Worm (Caenorhabditis elegans): ENCODE results near the gene snf-3.

snf-3 gene

DNA sequence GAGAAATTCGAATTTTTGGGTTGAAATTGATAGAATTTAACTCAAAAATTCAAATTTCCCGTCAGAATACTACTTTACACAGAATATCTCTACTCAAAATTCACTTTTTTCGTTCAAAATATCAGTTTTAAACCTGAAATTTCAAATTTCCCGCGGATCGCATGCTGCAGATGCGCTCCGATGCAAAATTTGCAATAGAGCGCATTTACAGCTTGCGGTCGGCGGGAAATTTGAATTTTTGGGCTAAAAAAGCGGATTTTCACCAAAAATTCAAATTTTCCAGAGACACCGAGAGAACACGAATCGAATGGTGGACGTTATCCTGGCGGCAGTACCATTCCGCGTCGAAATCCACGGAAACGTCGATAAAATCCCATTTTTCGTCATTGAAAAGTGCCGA, 33.0 kb downstream of the snf-3 start:
- no peak for TF ChIP-seq hlh-6 (tag; optimal IDR thresholded peaks at IDR 0.05)
- TF ChIP-seq unc-55 (GFP tag; optimal IDR thresholded peaks at IDR 0.05): no peak
- no peak for TF ChIP-seq odd-2 (tag; optimal IDR thresholded peaks at IDR 0.05)
- no peak for TF ChIP-seq zip-5 (tag; optimal IDR thresholded peaks at IDR 0.05)
- no peak for TF ChIP-seq lim-6 (tag; optimal IDR thresholded peaks at IDR 0.05)
- no peak for TF ChIP-seq ceh-34 (tag; optimal IDR thresholded peaks at IDR 0.05)
- no peak for TF ChIP-seq tbx-2 (tag; optimal IDR thresholded peaks at IDR 0.05)
- TF ChIP-seq elt-2 (tag; optimal IDR thresholded peaks at IDR 0.05): no peak
- no peak for TF ChIP-seq unc-86 (tag; optimal IDR thresholded peaks at IDR 0.05)
- no peak for TF ChIP-seq ceh-31 (tag; optimal IDR thresholded peaks at IDR 0.05)
- TF ChIP-seq Y22D7AL.16 (tag; optimal IDR thresholded peaks at IDR 0.05): no peak
- TF ChIP-seq sox-4 (tag; optimal IDR thresholded peaks at IDR 0.05): no peak
- TF ChIP-seq tbx-7 (tag; optimal IDR thresholded peaks at IDR 0.05): no peak
- no peak for TF ChIP-seq madf-2 (tag; optimal IDR thresholded peaks at IDR 0.05)
- TF ChIP-seq syd-9 (tag; optimal IDR thresholded peaks at IDR 0.05): no peak
- TF ChIP-seq rnt-1 (tag; optimal IDR thresholded peaks at IDR 0.05): no peak
- TF ChIP-seq hlh-13 (GFP tag; optimal IDR thresholded peaks at IDR 0.05): no peak
- no peak for TF ChIP-seq ceh-6 (GFP tag; optimal IDR thresholded peaks at IDR 0.05)
- TF ChIP-seq unc-42 (tag; optimal IDR thresholded peaks at IDR 0.05): no peak
- no peak for TF ChIP-seq ceh-19 (GFP tag; optimal IDR thresholded peaks at IDR 0.05)

- TF ChIP-seq ceh-19 (GFP tag; optimal IDR thresholded peaks at IDR 0.05): no peak
- no peak for TF ChIP-seq che-1 (tag; optimal IDR thresholded peaks at IDR 0.05)
- TF ChIP-seq npax-4 (tag; optimal IDR thresholded peaks at IDR 0.05): no peak
- TF ChIP-seq ceh-48 (tag; optimal IDR thresholded peaks at IDR 0.05): no peak
- no peak for TF ChIP-seq elt-4 (tag; optimal IDR thresholded peaks at IDR 0.05)
These were observed 34.7 kb downstream of the snf-3 start for ce11 chrII:1126472-1126871.

ce11 chrII:1127676-1128075, 35.9 kb downstream of the snf-3 start, which contains the start of gene taf-6.1:
Gene taf-6.1, plus strand, starts transcription at chrII:1127976.
- TF ChIP-seq elt-4 (tag; optimal IDR thresholded peaks at IDR 0.05): no peak
- no peak for TF ChIP-seq lin-11 (tag; optimal IDR thresholded peaks at IDR 0.05)
- no peak for TF ChIP-seq dmd-4 (tag; optimal IDR thresholded peaks at IDR 0.05; ENCODE audit: borderline replicate concordance)
- TF ChIP-seq hlh-30 (tag; optimal IDR thresholded peaks at IDR 0.05; ENCODE audit: insufficient read depth): no peak
- TF ChIP-seq sox-2 (GFP tag; IDR thresholded peaks at IDR 0.05): no peak
- no peak for TF ChIP-seq ceh-14 (tag; optimal IDR thresholded peaks at IDR 0.05)
- TF ChIP-seq nfya-1 (tag; optimal IDR thresholded peaks at IDR 0.05): no peak
- no peak for TF ChIP-seq ceh-2 (tag; optimal IDR thresholded peaks at IDR 0.05)
- TF ChIP-seq mec-3 (tag; optimal IDR thresholded peaks at IDR 0.05; ENCODE audit: borderline replicate concordance): no peak
- TF ChIP-seq ttx-3 (tag; optimal IDR thresholded peaks at IDR 0.05): no peak
- no peak for TF ChIP-seq K02D7.2 (tag; optimal IDR thresholded peaks at IDR 0.05)

DNA sequence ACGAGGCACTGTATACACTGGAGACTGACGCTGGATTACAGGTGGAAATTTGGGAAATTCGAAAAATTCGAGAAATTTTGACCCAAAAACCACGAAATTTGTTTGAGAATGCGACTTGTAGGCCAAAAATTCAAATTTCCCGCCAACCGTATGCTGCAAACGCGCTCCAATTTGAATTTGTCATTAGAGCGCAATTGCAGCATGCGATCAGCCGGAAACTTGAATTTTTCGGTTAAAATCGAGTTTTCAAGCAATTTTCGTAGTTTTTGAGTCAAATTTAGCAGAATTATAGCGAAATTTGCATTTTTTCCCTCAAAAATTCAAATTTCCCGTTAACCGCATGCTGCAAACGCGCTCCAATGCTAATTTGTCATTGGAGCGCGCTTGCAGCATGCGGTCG, 38.4 kb downstream of the snf-3 start:
- no peak for TF ChIP-seq elt-4 (tag; optimal IDR thresholded peaks at IDR 0.05)
- no peak for TF ChIP-seq ahr-1 (tag; optimal IDR thresholded peaks at IDR 0.05)
- TF ChIP-seq mec-3 (tag; optimal IDR thresholded peaks at IDR 0.05; ENCODE audit: borderline replicate concordance): no peak
- TF ChIP-seq unc-55 (GFP tag; optimal IDR thresholded peaks at IDR 0.05): no peak
- TF ChIP-seq rnt-1 (tag; optimal IDR thresholded peaks at IDR 0.05): no peak
- no peak for TF ChIP-seq sox-2 (GFP tag; IDR thresholded peaks at IDR 0.05)
- no peak for TF ChIP-seq ceh-18 (tag; optimal IDR thresholded peaks at IDR 0.05)
- TF ChIP-seq hlh-8 (tag; optimal IDR thresholded peaks at IDR 0.05): no peak
- TF ChIP-seq odd-2 (tag; optimal IDR thresholded peaks at IDR 0.05): no peak
- no peak for TF ChIP-seq ceh-19 (GFP tag; optimal IDR thresholded peaks at IDR 0.05)
- no peak for TF ChIP-seq unc-42 (tag; optimal IDR thresholded peaks at IDR 0.05)
- no peak for TF ChIP-seq pag-3 (tag; optimal IDR thresholded peaks at IDR 0.05; ENCODE audit: borderline replicate concordance)
- no peak for TF ChIP-seq ceh-2 (tag; optimal IDR thresholded peaks at IDR 0.05)
